Fruit fly (Drosophila melanogaster) whole organism, wandering third instar larva: Measurements from ENCODE around the gene Cyp6d4.

Source experiments
- Abd-B ChIP-seq: fragments of >200 bp; optimal IDR thresholded peaks from 2 replicates; lab custom pipeline; 2017; ENCODE audit warnings: missing biosample characterization, missing genetic modification characterization
- CG9705 ChIP-seq: fragments of 200-800 bp; sonication (Bioruptor generic); optimal IDR thresholded peaks from 2 replicates; lab custom pipeline; 2018; ENCODE audit warnings: missing biosample characterization, mild to moderate bottlenecking, missing genetic modification characterization
- CrebA ChIP-seq: fragments of 200-800 bp; sonication (Bioruptor generic); optimal IDR thresholded peaks from 2 replicates; lab custom pipeline; 2016; ENCODE audit warnings: missing biosample characterization, mild to moderate bottlenecking, missing genetic modification characterization, borderline replicate concordance
- Dfd ChIP-seq: fragments of >200 bp; optimal IDR thresholded peaks from 2 replicates; lab custom pipeline; 2017; ENCODE audit warnings: missing biosample characterization, missing genetic modification characterization
- Dif ChIP-seq: fragments of 200-275, 200-300 bp; sonication (Bioruptor generic); optimal IDR thresholded peaks from 2 replicates; lab custom pipeline; 2018; ENCODE audit warnings: missing biosample characterization, missing genetic modification characterization; ENCODE audit not compliant: partially characterized antibody
- GATAd ChIP-seq: sonication (Bioruptor generic); optimal IDR thresholded peaks from 2 replicates; lab custom pipeline; 2016; ENCODE audit warnings: missing biosample characterization, missing genetic modification characterization
- Hnf4 ChIP-seq: fragments of 200-800 bp; sonication (Bioruptor generic); optimal IDR thresholded peaks from 2 replicates; lab custom pipeline; 2016; ENCODE audit warnings: missing biosample characterization, mild to moderate bottlenecking, missing genetic modification characterization
- Hr78 ChIP-seq: fragments of >200 bp; optimal IDR thresholded peaks from 2 replicates; lab custom pipeline; 2017; ENCODE audit warnings: missing biosample characterization, missing genetic modification characterization
- Hr83 ChIP-seq: fragments of 200-300 bp; sonication (Bioruptor generic); optimal IDR thresholded peaks from 2 replicates; lab custom pipeline; 2016; ENCODE audit warnings: missing biosample characterization, mild to moderate bottlenecking, missing genetic modification characterization, moderate library complexity; ENCODE audit not compliant: poor library complexity, severe bottlenecking
- Jra ChIP-seq: sonication (Bioruptor generic); optimal IDR thresholded peaks from 2 replicates; lab custom pipeline; 2016; ENCODE audit warnings: missing biosample characterization, missing genetic modification characterization
- Myc ChIP-seq: fragments of >200 bp; optimal IDR thresholded peaks from 2 replicates; lab custom pipeline; 2017
- N ChIP-seq: fragments of >200 bp; optimal IDR thresholded peaks from 2 replicates; lab custom pipeline; 2018; ENCODE audit warnings: missing biosample characterization, missing external identifiers, missing genetic modification characterization
- OdsH ChIP-seq: fragments of 200-800 bp; sonication (Bioruptor generic); optimal IDR thresholded peaks from 2 replicates; lab custom pipeline; 2016; ENCODE audit warnings: missing biosample characterization, mild to moderate bottlenecking, missing genetic modification characterization
- Rel ChIP-seq, 2 experiments: fragments of 200-800 bp; sonication (Bioruptor generic) in 1 of 2; optimal IDR thresholded peaks; 2 replicates in 1 of 2; 3 replicates in 1 of 2; lab custom pipeline; 2016 to 2019; ENCODE audit warnings: mild to moderate bottlenecking in 2 of 2, missing biosample characterization in 2 of 2, missing genetic modification characterization in 2 of 2, moderate library complexity in 1 of 2
- Sp1 ChIP-seq: fragments of 200-800 bp; sonication (Bioruptor generic); optimal IDR thresholded peaks from 3 replicates; lab custom pipeline; 2019; ENCODE audit warnings: missing biosample characterization, mild to moderate bottlenecking, missing genetic modification characterization, moderate library complexity
- Vsx2 ChIP-seq: fragments of 200-300, 225-300 bp; sonication (Bioruptor generic); optimal IDR thresholded peaks from 2 replicates; lab custom pipeline; 2018; ENCODE audit warnings: missing biosample characterization, missing genetic modification characterization; ENCODE audit not compliant: partially characterized antibody
- br ChIP-seq: fragments of 200-800 bp; sonication (Bioruptor generic); optimal IDR thresholded peaks from 2 replicates; lab custom pipeline; 2016; ENCODE audit warnings: missing biosample characterization, missing genetic modification characterization
- brk ChIP-seq: fragments of 200-800 bp; sonication (Bioruptor generic); optimal IDR thresholded peaks from 2 replicates; lab custom pipeline; 2016; ENCODE audit warnings: missing biosample characterization, mild to moderate bottlenecking, missing genetic modification characterization
- dl ChIP-seq, 2 experiments: fragments of 175-275, 200-275 bp in 1 of 2; fragments of 200-275 bp in 1 of 2; sonication (Bioruptor generic); optimal IDR thresholded peaks; lab custom pipeline; 2018; ENCODE audit warnings: mild to moderate bottlenecking in 2 of 2, missing biosample characterization in 2 of 2, missing genetic modification characterization in 2 of 2, moderate library complexity in 2 of 2; ENCODE audit not compliant: partially characterized antibody in 2 of 2, insufficient read depth in 1 of 2
- dmrt93B ChIP-seq: fragments of 200-800 bp; sonication (Bioruptor generic); optimal IDR thresholded peaks from 2 replicates; lab custom pipeline; 2018; ENCODE audit warnings: missing biosample characterization, mild to moderate bottlenecking, missing genetic modification characterization
- dsf ChIP-seq: sonication (Bioruptor generic); optimal IDR thresholded peaks from 2 replicates; lab custom pipeline; 2016; ENCODE audit warnings: missing biosample characterization, missing genetic modification characterization, borderline replicate concordance
- ey ChIP-seq: fragments of 200-800 bp; sonication (Bioruptor generic); optimal IDR thresholded peaks from 2 replicates; lab custom pipeline; 2016; ENCODE audit warnings: missing biosample characterization, missing genetic modification characterization
- foxo ChIP-seq, 2 experiments: fragments of 200-800 bp; sonication (Bioruptor generic); optimal IDR thresholded peaks; 2 replicates in 1 of 2; 3 replicates in 1 of 2; lab custom pipeline; 2016 to 2017; ENCODE audit warnings: missing biosample characterization in 2 of 2, missing genetic modification characterization in 2 of 2
- h ChIP-seq: fragments of 200-800 bp; sonication (Bioruptor generic); optimal IDR thresholded peaks from 3 replicates; lab custom pipeline; 2016; ENCODE audit warnings: missing biosample characterization, mild to moderate bottlenecking, missing genetic modification characterization
- jim ChIP-seq: fragments of 175-275, 200-325 bp; sonication (Bioruptor generic); optimal IDR thresholded peaks from 2 replicates; lab custom pipeline; 2016; ENCODE audit warnings: missing biosample characterization, mild to moderate bottlenecking, missing genetic modification characterization
- psq ChIP-seq: fragments of 200-800 bp; sonication (Bioruptor generic); optimal IDR thresholded peaks from 3 replicates; lab custom pipeline; 2017; ENCODE audit warnings: missing biosample characterization, mild to moderate bottlenecking, missing genetic modification characterization, moderate library complexity
- rgr ChIP-seq: fragments of 200-800 bp; sonication (Bioruptor generic); optimal IDR thresholded peaks from 3 replicates; lab custom pipeline; 2016; ENCODE audit warnings: missing biosample characterization, mild to moderate bottlenecking, missing genetic modification characterization
- sage ChIP-seq: fragments of 200-800 bp; sonication (Bioruptor generic); optimal IDR thresholded peaks from 2 replicates; lab custom pipeline; 2016; ENCODE audit warnings: missing biosample characterization, mild to moderate bottlenecking, missing genetic modification characterization
- tai ChIP-seq: sonication (Bioruptor generic); optimal IDR thresholded peaks from 2 replicates; lab custom pipeline; 2016; ENCODE audit warnings: missing biosample characterization, missing genetic modification characterization
- woc ChIP-seq: sonication (Bioruptor generic); optimal IDR thresholded peaks from 2 replicates; lab custom pipeline; 2016; ENCODE audit warnings: missing biosample characterization, mild to moderate bottlenecking, missing genetic modification characterization

The Cyp6d4 gene

dm6 chr3R:22701793-22702192, 3.7 kb downstream of the Cyp6d4 start, which contains the start of the genes CG6972 and CCAP:
Gene CG6972 (plus strand): TSS chr3R:22702007.
Gene CCAP (minus strand): TSS chr3R:22702084.
- TF ChIP-seq dsf (GFP tag; lab: Kevin White, UChicago), result no peak
- no peak for TF ChIP-seq CG9705 (GFP tag; lab: Kevin White, UChicago)
- TF ChIP-seq, all 38 proteins: peak for 0

DNA sequence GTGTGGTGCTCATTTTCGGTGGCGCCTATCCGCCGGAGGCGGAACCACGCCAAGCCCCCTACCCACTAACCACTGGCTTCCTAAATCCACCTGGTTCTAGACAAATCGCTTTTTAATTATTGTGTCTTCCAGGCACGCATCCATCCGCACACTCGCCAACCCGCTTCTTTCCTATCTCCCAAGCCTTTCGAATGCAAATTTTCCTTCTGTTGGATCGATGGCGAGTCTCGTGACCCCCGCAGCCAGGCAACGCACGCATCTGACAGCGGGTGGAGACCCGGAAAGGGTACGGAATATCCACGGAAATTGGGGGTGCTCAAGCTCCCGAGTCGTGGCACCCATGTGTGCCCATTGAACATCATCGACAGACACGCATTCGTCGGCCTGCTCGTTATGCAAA, 9.1 kb downstream of the Cyp6d4 start, which contains the start of gene CG13842:
Gene CG13842, minus strand, starts transcription at position 101 of the 400 bp plus-strand sequence.
- TF ChIP-seq ey (GFP tag; lab: Kevin White, UChicago), result no peak
- TF ChIP-seq h, result no peak
- TF ChIP-seq N (GFP tag; lab: Kevin White, UChicago), result no peak
- TF ChIP-seq Hr83 (GFP tag; lab: Kevin White, UChicago), result no peak
- no peak for TF ChIP-seq foxo (GFP tag; optimal IDR thresholded peaks at IDR 0.05; lab: Kevin White, UChicago)
- TF ChIP-seq sage (GFP tag; lab: Kevin White, UChicago), result no peak
- no peak for TF ChIP-seq Abd-B
- TF ChIP-seq dmrt93B (GFP tag; lab: Kevin White, UChicago), result no peak
- no peak for TF ChIP-seq Myc (lab: Kevin White, UChicago)
- TF ChIP-seq dl (GFP tag; optimal IDR thresholded peaks at IDR 0.05; lab: Kevin White, UChicago; ENCODE audit: insufficient read depth in 1 of 2, partially characterized antibody in 2 of 2), result no peak
- no peak for TF ChIP-seq rgr (GFP tag; lab: Kevin White, UChicago)
- TF ChIP-seq Dif (GFP tag; lab: Kevin White, UChicago), result no peak
- TF ChIP-seq tai (GFP tag; lab: Kevin White, UChicago), result no peak
- TF ChIP-seq Hnf4 (GFP tag; lab: Kevin White, UChicago), result no peak
- TF ChIP-seq psq, result no peak

- TF ChIP-seq jim (GFP tag; lab: Kevin White, UChicago) (no peak), OdsH (GFP tag; lab: Kevin White, UChicago) (no peak), Abd-B (no peak), foxo (GFP tag; optimal IDR thresholded peaks at IDR 0.05; lab: Kevin White, UChicago) (no peak), Jra (no peak), Hr83 (GFP tag; lab: Kevin White, UChicago) (no peak), sage (GFP tag; lab: Kevin White, UChicago) (no peak), woc (GFP tag; lab: Kevin White, UChicago) (no peak), h (no peak), N (GFP tag; lab: Kevin White, UChicago) (no peak), brk (GFP tag; lab: Kevin White, UChicago) (no peak), Vsx2 (no peak), Myc (lab: Kevin White, UChicago) (no peak), br (no peak), GATAd (no peak)
These were observed 12.5 kb downstream of the Cyp6d4 start, which contains the start of gene CG4907 for dm6 chr3R:22710662-22711061. Gene CG4907 (minus strand): TSS chr3R:22710762.

DNA sequence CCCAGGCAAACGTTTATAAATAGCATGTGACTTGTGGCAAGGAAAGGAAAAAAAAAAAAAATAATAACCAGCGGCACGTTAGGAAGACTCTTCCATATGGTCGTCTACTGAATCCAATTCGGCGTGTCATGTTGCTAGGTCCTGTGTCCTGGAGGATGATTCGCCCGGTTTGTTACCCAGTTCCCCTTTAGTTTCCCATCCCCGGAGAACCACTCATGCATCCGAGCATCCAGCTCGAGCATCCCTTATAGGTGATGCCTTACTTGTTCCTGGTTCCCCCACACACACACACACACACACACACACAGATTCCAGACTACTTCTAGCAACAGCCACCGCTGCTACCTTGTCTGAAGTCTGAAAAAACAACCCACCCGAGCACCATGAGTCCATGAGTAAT, 19.7 kb downstream of the Cyp6d4 start:
- TF ChIP-seq CrebA (no peak), h (no peak), N (GFP tag; lab: Kevin White, UChicago) (no peak), br (no peak), sage (GFP tag; lab: Kevin White, UChicago) (no peak)
- TF ChIP-seq, all 38 proteins: peak for 0

DNA sequence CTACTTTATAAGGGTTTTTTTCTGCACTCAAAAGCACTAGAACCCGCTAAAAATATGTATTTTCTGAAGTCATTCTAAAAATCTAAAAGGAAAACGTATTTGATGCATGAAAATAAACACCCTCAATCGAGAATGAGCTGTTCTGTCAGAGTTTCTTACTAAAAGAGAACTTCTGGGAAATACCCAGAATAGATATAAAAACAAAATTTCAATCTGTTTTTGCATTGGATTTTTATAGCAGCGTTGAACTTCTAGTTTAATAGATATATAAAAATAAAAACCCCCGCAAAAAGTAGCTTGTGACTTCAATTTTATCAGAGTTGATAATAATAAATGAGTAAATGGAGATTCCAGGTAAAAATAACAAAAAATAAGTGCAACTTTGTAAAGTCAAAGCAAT, 20.3 kb downstream of the Cyp6d4 start:
- TF ChIP-seq Dfd (GFP tag; lab: Kevin White, UChicago) (no peak), Rel (GFP tag; optimal IDR thresholded peaks at IDR 0.05; lab: Kevin White, UChicago) (no peak), Rel (tag; optimal IDR thresholded peaks at IDR 0.05; lab: Kevin White, UChicago) (no peak), psq (no peak), Hr78 (GFP tag; lab: Kevin White, UChicago) (no peak), Sp1 (GFP tag; lab: Kevin White, UChicago) (no peak), Hnf4 (GFP tag; lab: Kevin White, UChicago) (no peak), Abd-B (no peak)
